Worm (Caenorhabditis elegans): ENCODE data around the gene C06C3.10.

DNA sequence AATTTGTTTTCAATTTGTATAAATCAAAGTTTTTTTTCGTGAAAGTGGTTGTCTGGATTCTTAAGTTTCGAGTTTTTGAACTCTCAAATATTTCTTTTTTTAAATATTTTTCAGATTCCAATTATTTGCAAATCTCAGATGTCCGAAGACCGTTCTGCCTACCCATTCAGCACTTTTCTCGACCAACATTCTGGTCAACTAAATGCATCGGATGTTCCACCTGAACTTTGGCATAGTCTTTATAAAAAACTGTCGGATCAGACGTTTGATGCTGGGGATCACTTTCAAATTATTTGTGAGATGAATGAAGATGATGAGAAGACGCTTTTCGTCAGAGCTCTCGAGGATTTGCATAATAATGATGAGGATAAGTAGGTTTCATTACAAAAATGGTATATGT, 38.2 kb downstream of the C06C3.10 start, which contains the start of gene ttll-12:
- TF ChIP-seq ama-1 (optimal IDR thresholded peaks at IDR 0.05) (peak; percentile 89), nhr-237 (tag; optimal IDR thresholded peaks at IDR 0.05) (no peak), elt-3 (tag; optimal IDR thresholded peaks at IDR 0.05) (no peak), R02D3.7 (tag; optimal IDR thresholded peaks at IDR 0.05) (no peak)
